In the genomic region with DNA sequence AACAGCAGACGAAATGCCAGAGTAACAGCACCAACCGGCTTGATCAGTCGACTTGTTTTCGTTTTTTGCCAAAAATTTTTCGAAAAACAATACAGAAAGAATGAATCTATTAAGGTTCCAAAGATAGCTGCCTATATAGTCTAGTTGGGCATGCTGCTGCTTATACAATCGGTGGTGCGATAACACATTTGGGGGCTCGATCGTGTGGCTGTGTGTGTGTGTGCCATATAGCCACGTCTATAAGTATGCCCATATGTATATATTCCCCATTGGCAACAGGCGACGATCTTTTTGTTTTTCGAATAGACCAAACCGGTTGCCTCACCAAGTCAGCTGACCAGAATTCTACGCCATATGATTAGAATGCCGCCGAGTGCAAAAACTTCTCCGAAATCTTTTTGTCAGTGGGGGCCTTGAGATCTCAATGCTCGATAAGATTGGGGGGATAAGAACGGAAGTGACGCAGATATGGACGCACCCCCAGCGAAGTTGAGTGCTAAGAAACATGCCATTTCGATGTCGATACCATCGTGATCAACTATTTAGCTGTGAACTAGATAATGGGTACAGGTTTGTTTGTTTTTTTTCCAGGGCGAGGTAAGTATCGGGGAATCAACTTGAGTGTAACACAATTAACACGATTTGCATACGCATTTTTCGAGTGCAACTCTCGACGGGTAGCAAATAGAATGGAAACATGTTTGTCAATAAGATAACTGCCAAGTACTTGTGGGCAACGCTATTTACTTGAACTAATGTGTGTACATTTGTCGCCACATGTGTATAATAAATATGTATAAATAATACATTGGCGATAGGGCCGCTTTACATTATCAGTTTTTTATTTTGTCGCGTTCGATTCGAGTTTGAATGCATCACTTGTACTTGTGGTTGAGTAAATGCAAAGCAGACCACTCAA, we compare ENCODE assay signal across 4 fruit fly cellular contexts.
TF ChIP-seq lines count a peak whose summit lies in the region.

No protein-coding gene starts in this region.

TF ChIP-seq in whole organism, adult, 20 proteins besides CTCF, POLR2A, EP300 and RAD21 (continued from another document):
- TF ChIP-seq CG11617 (GFP tag; optimal IDR thresholded peaks at IDR 0.05; lab: Kevin White, UChicago) (peak; percentile 83), bab1 (GFP tag; optimal IDR thresholded peaks at IDR 0.05; lab: Kevin White, UChicago) (no peak), CG7045 (GFP tag; optimal IDR thresholded peaks at IDR 0.05; lab: Kevin White, UChicago) (peak; percentile 94), cic (GFP tag; optimal IDR thresholded peaks at IDR 0.05; lab: Kevin White, UChicago) (peak; percentile 98)

TF ChIP-seq in whole organism, embryonic, 481 proteins besides CTCF, POLR2A, EP300 and RAD21 (continued from another document and continues in another):
- peak; percentile 70 for TF ChIP-seq ftz-f1 (GFP tag; optimal IDR thresholded peaks at IDR 0.05; lab: Kevin White, UChicago)
- TF ChIP-seq Ets65A (GFP tag; lab: Kevin White, UChicago), result peak; percentile 71
- peak; percentile 73 for TF ChIP-seq Rfx (GFP tag; IDR thresholded peaks at IDR 0.05; lab: Robert Waterston, UW)
- TF ChIP-seq wek (GFP tag; optimal IDR thresholded peaks at IDR 0.05; lab: Kevin White, UChicago), result peak; percentile 93
- TF ChIP-seq ase (GFP tag; IDR thresholded peaks at IDR 0.05; lab: Robert Waterston, UW), result peak; percentile 60; the same call in 2 of the 3 replicates
- peak; percentile 79 for TF ChIP-seq CG3281 (GFP tag; optimal IDR thresholded peaks at IDR 0.05; lab: Kevin White, UChicago)
- TF ChIP-seq fru (optimal IDR thresholded peaks at IDR 0.05; lab: Kevin White, UChicago), result no peak
- peak; percentile 12 for TF ChIP-seq az2 (GFP tag; optimal IDR thresholded peaks at IDR 0.05; lab: Kevin White, UChicago)
- TF ChIP-seq CG18764 (GFP tag; optimal IDR thresholded peaks at IDR 0.05; lab: Kevin White, UChicago), result peak; percentile 86
- TF ChIP-seq row (GFP tag; IDR thresholded peaks at IDR 0.05; lab: Robert Waterston, UW), result no peak
- no peak for TF ChIP-seq CG11560 (tag; IDR thresholded peaks at IDR 0.05; lab: Robert Waterston, UW)
- TF ChIP-seq CG2712 (tag; optimal IDR thresholded peaks at IDR 0.05; lab: Kevin White, UChicago), result peak; percentile 73
- peak; percentile 61 for TF ChIP-seq scrt (GFP tag; optimal IDR thresholded peaks at IDR 0.05; lab: Kevin White, UChicago)
- no peak for TF ChIP-seq gro (GFP tag; optimal IDR thresholded peaks at IDR 0.05; lab: Kevin White, UChicago)
- peak; percentile 37 for TF ChIP-seq CG30431 (GFP tag; optimal IDR thresholded peaks at IDR 0.05; lab: Kevin White, UChicago)
- peak; percentile 45 for TF ChIP-seq grau (tag; optimal IDR thresholded peaks at IDR 0.05; lab: Kevin White, UChicago)
- TF ChIP-seq CG2120 (GFP tag; optimal IDR thresholded peaks at IDR 0.05; lab: Kevin White, UChicago), result peak; percentile 54
- no peak for TF ChIP-seq knrl (GFP tag; IDR thresholded peaks at IDR 0.05; lab: Robert Waterston, UW; ENCODE audit: partially characterized antibody)
- peak; percentile 66 for TF ChIP-seq repo (GFP tag; optimal IDR thresholded peaks at IDR 0.05; lab: Kevin White, UChicago)
- peak in 1 of 2 experiments; percentile 71 for TF ChIP-seq Eip74EF (GFP tag; optimal IDR thresholded peaks at IDR 0.05; lab: Kevin White, UChicago)
- TF ChIP-seq Lim3 (GFP tag; IDR thresholded peaks at IDR 0.05; lab: Robert Waterston, UW), result no peak
- TF ChIP-seq mirr (GFP tag; optimal IDR thresholded peaks at IDR 0.05; lab: Kevin White, UChicago), result peak; percentile 91
- peak; percentile 97 for TF ChIP-seq CG2875 (GFP tag; optimal IDR thresholded peaks at IDR 0.05; lab: Kevin White, UChicago)
- peak; percentile 25 for TF ChIP-seq CG6654 (GFP tag; optimal IDR thresholded peaks at IDR 0.05; lab: Kevin White, UChicago)
- peak; percentile 24 for TF ChIP-seq CG7786 (GFP tag; optimal IDR thresholded peaks at IDR 0.05; lab: Kevin White, UChicago)
- peak; percentile 28 for TF ChIP-seq CG10147 (GFP tag; optimal IDR thresholded peaks at IDR 0.05; lab: Kevin White, UChicago)
- TF ChIP-seq Max (GFP tag; optimal IDR thresholded peaks at IDR 0.05; lab: Kevin White, UChicago), result peak; percentile 84
- peak in 1 of 2 experiments; percentile 90 for TF ChIP-seq bsh (GFP tag; optimal IDR thresholded peaks at IDR 0.05; lab: Kevin White, UChicago)
- peak; percentile 6 for TF ChIP-seq phol (tag; optimal IDR thresholded peaks at IDR 0.05; lab: Kevin White, UChicago)
- peak; percentile 72 for TF ChIP-seq vvl (GFP tag; IDR thresholded peaks at IDR 0.05; lab: Robert Waterston, UW)
- peak; percentile 73 for TF ChIP-seq CG8089 (GFP tag; optimal IDR thresholded peaks at IDR 0.05; lab: Kevin White, UChicago)
- TF ChIP-seq pfk (GFP tag; optimal IDR thresholded peaks at IDR 0.05; lab: Kevin White, UChicago), result peak; percentile 77
- TF ChIP-seq Drgx (GFP tag; IDR thresholded peaks at IDR 0.05; lab: Robert Waterston, UW), result peak; percentile 53
- no peak; the same call in 1 of the 2 replicates for TF ChIP-seq CG32532 (GFP tag; IDR thresholded peaks at IDR 0.05; lab: Robert Waterston, UW)
- no peak for TF ChIP-seq wdn (GFP tag; IDR thresholded peaks at IDR 0.05; lab: Robert Waterston, UW)
- peak; percentile 9 for TF ChIP-seq pho (GFP tag; optimal IDR thresholded peaks at IDR 0.05; lab: Kevin White, UChicago)
- TF ChIP-seq CG7357 (GFP tag; IDR thresholded peaks at IDR 0.05; lab: Robert Waterston, UW), result no peak
- no peak for TF ChIP-seq abd-A (tag; optimal IDR thresholded peaks at IDR 0.05; lab: Kevin White, UChicago)
- TF ChIP-seq CG14860 (GFP tag; IDR thresholded peaks at IDR 0.05; lab: Robert Waterston, UW; ENCODE audit: partially characterized antibody), result no peak

TF ChIP-seq in whole organism, prepupa, 60 proteins besides CTCF, POLR2A, EP300 and RAD21 (continued from another document):
- TF ChIP-seq CG16779 (tag; optimal IDR thresholded peaks at IDR 0.05; lab: Kevin White, UChicago) (peak; percentile 40), CG6163 (GFP tag; IDR thresholded peaks at IDR 0.05; lab: Robert Waterston, UW) (0 out of 3 replicates have a peak, but pooled peaks have one; percentile 7), Hr38 (GFP tag; optimal IDR thresholded peaks at IDR 0.05; lab: Kevin White, UChicago) (peak; percentile 35), CG3032 (tag; optimal IDR thresholded peaks at IDR 0.05; lab: Kevin White, UChicago) (no peak)

TF ChIP-seq in whole organism, wandering third instar larva, 38 proteins besides CTCF, POLR2A, EP300 and RAD21 (continued from another document):
- TF ChIP-seq brk (GFP tag; optimal IDR thresholded peaks at IDR 0.05; lab: Kevin White, UChicago), result no peak
- no peak for TF ChIP-seq pan (optimal IDR thresholded peaks at IDR 0.05; lab: Kevin White, UChicago)
- TF ChIP-seq tai (GFP tag; optimal IDR thresholded peaks at IDR 0.05; lab: Kevin White, UChicago), result no peak
- no peak for TF ChIP-seq N (GFP tag; optimal IDR thresholded peaks at IDR 0.05; lab: Kevin White, UChicago)
- TF ChIP-seq Myc (optimal IDR thresholded peaks at IDR 0.05; lab: Kevin White, UChicago), result no peak
- TF ChIP-seq ey (GFP tag; optimal IDR thresholded peaks at IDR 0.05; lab: Kevin White, UChicago), result no peak
- no peak for TF ChIP-seq woc (GFP tag; optimal IDR thresholded peaks at IDR 0.05; lab: Kevin White, UChicago)
- TF ChIP-seq GATAd (GFP tag; optimal IDR thresholded peaks at IDR 0.05; lab: Kevin White, UChicago), result no peak
